Worm (Caenorhabditis elegans) whole organism, late embryonic: Measurements from ENCODE around the gene pfs-2.

Experiments
- K02D7.2 ChIP-seq: sonication (generic microtip); optimal IDR thresholded peaks from 2 replicates; lab custom pipeline; 2017; ENCODE audit warnings: mild to moderate bottlenecking, missing genetic modification characterization, missing compliant biosample characterization
- T23F11.4 ChIP-seq: fragments of 200-800 bp; sonication (Bioruptor generic); optimal IDR thresholded peaks from 2 replicates; lab custom pipeline; 2018; ENCODE audit warnings: mild to moderate bottlenecking, missing genetic modification characterization, missing compliant biosample characterization
- ama-1 ChIP-seq: fragments of 150-350 bp; optimal IDR thresholded peaks from 2 replicates; lab custom pipeline; 2014
- ceh-18 ChIP-seq: sonication (generic microtip); optimal IDR thresholded peaks from 2 replicates; lab custom pipeline; 2016; ENCODE audit warnings: missing genetic modification characterization, missing compliant biosample characterization
- ceh-24 ChIP-seq: sonication (generic microtip); optimal IDR thresholded peaks from 2 replicates; lab custom pipeline; 2016; ENCODE audit warnings: mild to moderate bottlenecking, missing genetic modification characterization, missing compliant biosample characterization
- ceh-6 ChIP-seq: fragments of 200-800 bp; sonication (Bioruptor generic); optimal IDR thresholded peaks from 2 replicates; lab custom pipeline; 2018; ENCODE audit warnings: mild to moderate bottlenecking, missing genetic modification characterization, missing compliant biosample characterization
- elt-4 ChIP-seq: sonication (generic microtip); optimal IDR thresholded peaks from 2 replicates; lab custom pipeline; 2016; ENCODE audit warnings: missing genetic modification characterization, missing compliant biosample characterization
- fax-1 ChIP-seq: sonication (generic microtip); optimal IDR thresholded peaks from 2 replicates; lab custom pipeline; 2016; ENCODE audit warnings: missing genotype, missing genetic modification characterization, missing compliant biosample characterization
- gmeb-2 ChIP-seq: sonication (generic microtip); optimal IDR thresholded peaks from 2 replicates; lab custom pipeline; 2016; ENCODE audit warnings: missing genetic modification characterization, inconsistent platforms, missing compliant biosample characterization
- hlh-13 ChIP-seq: fragments of 200-800 bp; sonication (Bioruptor generic); optimal IDR thresholded peaks from 2 replicates; lab custom pipeline; 2018; ENCODE audit warnings: mild to moderate bottlenecking, missing genetic modification characterization, missing compliant biosample characterization
- hlh-15 ChIP-seq: sonication (generic microtip); optimal IDR thresholded peaks from 2 replicates; lab custom pipeline; 2016; ENCODE audit warnings: missing genetic modification characterization, missing compliant biosample characterization
- hlh-30 ChIP-seq: sonication (generic microtip); optimal IDR thresholded peaks from 2 replicates; lab custom pipeline; 2017; ENCODE audit warnings: antibody characterized with exemption, missing genetic modification characterization, missing compliant biosample characterization; ENCODE audit not compliant: insufficient read depth
- hlh-8 ChIP-seq: sonication (generic microtip); optimal IDR thresholded peaks from 2 replicates; lab custom pipeline; 2016; ENCODE audit warnings: missing genotype, missing genetic modification characterization, missing compliant biosample characterization
- lim-6 ChIP-seq: sonication (generic microtip); optimal IDR thresholded peaks from 2 replicates; lab custom pipeline; 2016; ENCODE audit warnings: missing genetic modification characterization, missing compliant biosample characterization
- mec-3 ChIP-seq: sonication (generic microtip); optimal IDR thresholded peaks from 2 replicates; lab custom pipeline; 2016; ENCODE audit warnings: borderline replicate concordance, missing genetic modification characterization, missing compliant biosample characterization
- nhr-11 ChIP-seq: fragments of 150-350 bp; optimal IDR thresholded peaks from 2 replicates; lab custom pipeline; 2014; ENCODE audit warnings: missing biosample characterization, missing genetic modification characterization
- nhr-232 ChIP-seq: sonication (generic microtip); optimal IDR thresholded peaks from 2 replicates; lab custom pipeline; 2016; ENCODE audit warnings: missing genetic modification characterization, missing compliant biosample characterization
- npax-4 ChIP-seq: sonication (generic microtip); optimal IDR thresholded peaks from 2 replicates; lab custom pipeline; 2016; ENCODE audit warnings: missing genetic modification characterization, missing compliant biosample characterization
- pag-3 ChIP-seq: sonication (generic microtip); optimal IDR thresholded peaks from 2 replicates; lab custom pipeline; 2016; ENCODE audit warnings: missing compliant biosample characterization, missing genetic modification characterization, borderline replicate concordance
- sdc-2 ChIP-seq: sonication (generic microtip); optimal IDR thresholded peaks from 2 replicates; lab custom pipeline; 2016; ENCODE audit warnings: missing genotype, missing genetic modification characterization, missing compliant biosample characterization

The pfs-2 gene

ce11 chrII:14408312-14408711 lies 50.1 kb downstream of the pfs-2 start, which contains the start of gene F26H11.4:
TSS of gene F26H11.4 (plus strand) at chrII:14408612.
- TF ChIP-seq ceh-18 = no peak
- no peak for TF ChIP-seq K02D7.2 (tag; lab: Kevin White, UChicago)
- TF ChIP-seq nhr-232 (tag; lab: Kevin White, UChicago) = no peak
- TF ChIP-seq ama-1 (lab: Kevin White, UChicago) = no peak
- TF ChIP-seq T23F11.4 = no peak
- TF ChIP-seq hlh-15 (tag; lab: Kevin White, UChicago) = no peak
- no peak for TF ChIP-seq hlh-30 (tag; lab: Kevin White, UChicago)
- no peak for TF ChIP-seq pag-3 (tag; lab: Kevin White, UChicago)
- no peak for TF ChIP-seq gmeb-2 (tag; lab: Kevin White, UChicago)
- no peak for TF ChIP-seq hlh-8
- TF ChIP-seq npax-4 = no peak
- TF ChIP-seq mec-3 = no peak
- no peak for TF ChIP-seq ceh-24 (tag; lab: Kevin White, UChicago)
- no peak for TF ChIP-seq ceh-6 (GFP tag; lab: Kevin White, UChicago)

- TF ChIP-seq elt-4 (tag; lab: Kevin White, UChicago) = no peak
- no peak for TF ChIP-seq fax-1
- no peak for TF ChIP-seq hlh-15 (tag; lab: Kevin White, UChicago)
- no peak for TF ChIP-seq K02D7.2 (tag; lab: Kevin White, UChicago)
- TF ChIP-seq nhr-11 (tag; lab: Kevin White, UChicago) = no peak
- TF ChIP-seq lim-6 (tag; lab: Kevin White, UChicago) = no peak
- no peak for TF ChIP-seq sdc-2 (tag; lab: Kevin White, UChicago)
- no peak for TF ChIP-seq hlh-13
Observed at ce11 chrII:14410768-14411167, 52.6 kb downstream of the pfs-2 start, which contains the start of gene dsb-2. TSS of gene dsb-2 (plus strand) at chrII:14411095.
